Worm (Caenorhabditis elegans): Measurements from ENCODE around the gene ugt-23.
A peak's percentile ranks its signal among the peaks of the same experiment; 100 is the strongest.

The ugt-23 gene

DNA sequence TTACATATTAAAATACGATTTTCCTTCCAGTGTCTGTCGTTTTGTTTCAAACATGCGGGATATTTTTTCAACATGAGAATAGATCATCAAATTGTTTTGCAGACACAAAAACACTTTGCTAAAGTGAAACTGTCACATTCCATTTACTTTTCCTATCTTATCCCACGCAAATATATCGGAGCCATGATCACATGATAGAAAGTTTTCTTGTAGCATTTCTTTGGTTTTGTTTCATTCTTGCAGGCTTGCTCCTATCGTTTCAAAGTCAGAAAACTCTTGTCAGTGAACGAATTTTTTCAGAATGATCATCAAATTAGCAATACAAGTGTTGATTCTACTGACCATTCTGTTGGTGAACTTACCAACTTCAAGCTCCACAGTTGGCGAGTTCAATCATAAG lies 3.7 kb downstream of the ugt-23 start, which contains the start of gene C17G1.2:
Gene C17G1.2, plus strand, starts transcription at position 301 of the 400 bp plus-strand sequence.
- TF ChIP-seq mab-9 (GFP tag; IDR thresholded peaks at IDR 0.05) (no peak), efl-1 (optimal IDR thresholded peaks at IDR 0.05) (no peak), efl-1 (GFP tag; optimal IDR thresholded peaks at IDR 0.05 in 1 of 2) (peak in 1 of 2 experiments; percentile 3)

DNA sequence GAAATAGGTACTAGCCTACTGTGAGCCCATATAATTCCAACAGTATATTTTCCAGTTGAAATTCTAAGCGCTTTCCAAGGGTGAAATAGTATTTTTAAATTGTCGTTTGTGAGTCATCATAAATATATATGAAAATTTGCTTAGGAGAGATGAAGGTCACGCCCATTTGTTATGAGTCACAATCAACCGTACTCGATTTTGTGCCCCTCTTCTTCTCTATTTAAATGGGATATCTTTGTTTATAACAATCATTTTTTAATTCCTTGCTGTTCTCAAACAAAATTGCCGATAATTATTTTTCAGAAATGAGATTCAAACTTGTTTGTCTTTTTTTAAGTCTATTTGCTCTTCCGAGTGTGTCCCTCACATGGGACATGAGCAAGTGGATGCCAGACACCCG lies 6.0 kb downstream of the ugt-23 start, which contains the start of gene folr-1:
Gene folr-1, plus strand, starts transcription at position 301 of the 400 bp plus-strand sequence.
- no peak for TF ChIP-seq efl-3 (GFP tag; optimal IDR thresholded peaks at IDR 0.05)
- no peak for TF ChIP-seq unc-98 (GFP tag; IDR thresholded peaks at IDR 0.05)
- no peak for TF ChIP-seq blmp-1 (tag; optimal IDR thresholded peaks at IDR 0.05)
- TF ChIP-seq snpc-4 (tag; optimal IDR thresholded peaks at IDR 0.05): no peak
- TF ChIP-seq F16B12.6 (tag; optimal IDR thresholded peaks at IDR 0.05): no peak
- no peak for TF ChIP-seq nhr-47 (tag; optimal IDR thresholded peaks at IDR 0.05)
- no peak for TF ChIP-seq alr-1 (tag; optimal IDR thresholded peaks at IDR 0.05; ENCODE audit: borderline replicate concordance)
- TF ChIP-seq vab-15 (tag; optimal IDR thresholded peaks at IDR 0.05): no peak
- no peak for TF ChIP-seq aly-2 (tag; optimal IDR thresholded peaks at IDR 0.05)
- TF ChIP-seq hlh-4 (tag; optimal IDR thresholded peaks at IDR 0.05): no peak
- no peak for TF ChIP-seq unc-30 (tag; optimal IDR thresholded peaks at IDR 0.05)
- no peak for TF ChIP-seq ceh-90 (tag; optimal IDR thresholded peaks at IDR 0.05)
- no peak for TF ChIP-seq nhr-77 (tag; optimal IDR thresholded peaks at IDR 0.05)
- no peak for TF ChIP-seq nhr-12 (tag; optimal IDR thresholded peaks at IDR 0.05)
- no peak for TF ChIP-seq dpl-1 (GFP tag; optimal IDR thresholded peaks at IDR 0.05)
- TF ChIP-seq C04F5.9 (tag; optimal IDR thresholded peaks at IDR 0.05): no peak
- no peak for TF ChIP-seq efl-1 (optimal IDR thresholded peaks at IDR 0.05)
- TF ChIP-seq efl-1 (GFP tag; optimal IDR thresholded peaks at IDR 0.05 in 1 of 2): no peak

DNA sequence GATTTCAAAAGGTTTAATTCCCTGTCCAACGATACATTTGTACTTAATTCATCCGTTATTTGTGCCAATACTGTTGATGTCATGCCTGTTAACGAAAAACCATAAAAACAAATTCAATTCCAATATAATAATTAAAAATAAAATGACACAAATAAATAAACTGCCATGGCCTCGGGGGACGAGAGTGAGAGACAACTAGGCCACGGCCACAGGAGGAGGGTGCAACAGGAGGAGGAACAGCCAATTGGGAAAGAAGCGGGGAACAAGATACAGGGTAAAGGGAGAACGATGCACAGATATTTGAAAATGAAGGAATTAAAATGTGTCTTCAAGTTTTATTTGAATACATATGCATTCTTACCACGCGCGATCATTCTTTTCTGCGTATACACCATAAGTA lies 7.6 kb downstream of the ugt-23 start, which contains the start of gene F21G4.6:
Gene F21G4.6, minus strand, starts transcription at position 87 of the 400 bp plus-strand sequence.
- TF ChIP-seq rnt-1 (tag; optimal IDR thresholded peaks at IDR 0.05) (peak; percentile 56), sox-4 (tag; optimal IDR thresholded peaks at IDR 0.05) (no peak)

DNA sequence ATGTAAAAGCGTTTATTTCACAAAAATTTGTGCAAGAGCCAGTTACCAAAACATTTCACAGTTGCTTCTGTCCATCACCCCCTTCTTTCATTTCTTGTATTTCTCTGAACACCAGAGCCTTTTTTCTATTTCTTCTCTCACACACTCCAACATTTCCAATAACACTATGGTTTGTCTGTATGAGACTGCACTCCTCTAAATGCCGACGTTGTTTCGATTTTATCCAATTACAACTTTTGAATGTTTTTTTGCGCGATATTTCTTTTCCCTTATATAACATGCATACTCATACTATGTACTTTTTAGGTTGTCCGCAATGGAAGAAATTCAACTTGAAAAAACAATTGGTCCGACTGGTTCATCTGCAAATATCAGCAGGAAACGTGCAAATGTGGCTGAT lies 19.1 kb downstream of the ugt-23 start, which contains the start of gene F21G4.5:
Gene F21G4.5, plus strand, starts transcription at position 301 of the 400 bp plus-strand sequence.
- TF ChIP-seq zip-4 (GFP tag; optimal IDR thresholded peaks at IDR 0.05) (no peak), lin-39 (tag; optimal IDR thresholded peaks at IDR 0.05) (no peak), aly-2 (tag; optimal IDR thresholded peaks at IDR 0.05) (no peak), sox-4 (tag; optimal IDR thresholded peaks at IDR 0.05) (no peak), nhr-20 (tag; optimal IDR thresholded peaks at IDR 0.05) (no peak), ama-1 (optimal IDR thresholded peaks at IDR 0.05) (no peak), nhr-77 (tag; optimal IDR thresholded peaks at IDR 0.05) (no peak), egl-13 (tag; optimal IDR thresholded peaks at IDR 0.05) (no peak), unc-62 (GFP tag; optimal IDR thresholded peaks at IDR 0.05) (no peak), ets-5 (GFP tag; IDR thresholded peaks at IDR 0.05) (no peak), ztf-4 (tag; optimal IDR thresholded peaks at IDR 0.05) (no peak), unc-130 (tag; optimal IDR thresholded peaks at IDR 0.05) (no peak), skn-1 (tag; optimal IDR thresholded peaks at IDR 0.05) (no peak), tlp-1 (tag; optimal IDR thresholded peaks at IDR 0.05) (no peak)

DNA sequence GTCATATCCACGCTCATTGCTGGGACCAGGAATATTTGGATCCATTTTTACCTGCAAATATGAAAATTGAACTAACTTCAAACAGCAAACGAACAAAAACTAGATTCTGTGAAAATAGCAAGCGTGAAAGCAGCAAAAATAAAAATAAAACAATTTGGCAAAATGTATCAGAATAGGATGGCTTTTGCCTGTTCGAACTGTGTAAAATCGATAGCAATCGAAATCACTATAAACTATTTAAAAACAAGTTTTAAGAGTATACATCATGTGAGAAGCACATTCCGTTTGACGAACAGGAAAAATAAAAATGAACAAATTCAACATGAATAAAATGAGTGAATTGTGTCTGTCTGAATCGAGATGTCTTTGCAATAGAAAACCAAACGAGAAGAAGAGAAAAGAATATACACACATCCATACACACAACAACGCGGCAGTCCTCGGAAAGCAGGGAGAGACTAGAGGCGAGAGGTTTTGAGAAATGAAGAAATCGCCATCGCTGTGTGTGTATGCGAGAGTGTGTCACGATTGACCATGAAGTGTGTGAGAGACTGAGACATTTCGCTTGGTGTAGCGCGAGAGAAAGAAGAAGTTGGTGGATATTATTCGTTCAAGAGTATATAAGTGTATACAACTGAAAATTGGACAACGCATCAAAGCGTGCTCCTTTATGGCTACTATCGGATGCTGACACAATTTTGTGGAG lies 25.4 kb downstream of the ugt-23 start, which contains the start of gene phf-34:
Gene phf-34, minus strand, starts transcription at position 51 of the 706 bp plus-strand sequence.
- no peak for TF ChIP-seq nhr-76 (tag; optimal IDR thresholded peaks at IDR 0.05)
- TF ChIP-seq lin-14 (GFP tag; optimal IDR thresholded peaks at IDR 0.05): peak; percentile 88
- TF ChIP-seq ces-1 (GFP tag; optimal IDR thresholded peaks at IDR 0.05): no peak
- peak in 2 of 3 experiments; percentile 31 to 57 for TF ChIP-seq ceh-82 (tag; optimal IDR thresholded peaks at IDR 0.05)
- TF ChIP-seq nhr-71 (tag; optimal IDR thresholded peaks at IDR 0.05): peak; percentile 64
- TF ChIP-seq jun-1 (tag; optimal IDR thresholded peaks at IDR 0.05): peak; percentile 1
- no peak for TF ChIP-seq C04F5.9 (tag; optimal IDR thresholded peaks at IDR 0.05)
- TF ChIP-seq mdl-1 (tag; optimal IDR thresholded peaks at IDR 0.05): peak in 1 of 2 experiments; percentile 44
- peak; percentile 42 for TF ChIP-seq tbx-2 (tag; optimal IDR thresholded peaks at IDR 0.05)
- TF ChIP-seq ceh-8 (GFP tag; optimal IDR thresholded peaks at IDR 0.05): no peak
- no peak for TF ChIP-seq pqm-1 (tag; optimal IDR thresholded peaks at IDR 0.05)
- peak; percentile 72 for TF ChIP-seq snu-23 (GFP tag; optimal IDR thresholded peaks at IDR 0.05)
- peak; percentile 54 for TF ChIP-seq nhr-47 (tag; optimal IDR thresholded peaks at IDR 0.05)
- TF ChIP-seq mep-1 (tag; optimal IDR thresholded peaks at IDR 0.05): peak; percentile 68
- TF ChIP-seq nhr-85 (tag): peak; percentile 55
- peak; percentile 13 for TF ChIP-seq egl-13 (tag; optimal IDR thresholded peaks at IDR 0.05)
- no peak for TF ChIP-seq ztf-4 (tag; optimal IDR thresholded peaks at IDR 0.05)
- TF ChIP-seq C16A3.4 (tag; optimal IDR thresholded peaks at IDR 0.05): peak; percentile 38

All from whole organism, L1 larva.